Fruit fly (Drosophila melanogaster) whole organism, embryonic: Measurements from ENCODE around the gene CG42268.

Experiments
- ATbp ChIP-seq: fragments of 200-800 bp; sonication (Bioruptor generic); optimal IDR thresholded peaks from 2 replicates; lab custom pipeline; 2017; ENCODE audit warnings: missing biosample characterization, mild to moderate bottlenecking, missing genetic modification characterization, missing genetic modification reagents
- CG10209 ChIP-seq: fragments of 200-800 bp; sonication (Bioruptor generic); optimal IDR thresholded peaks from 3 replicates; lab custom pipeline; 2017; ENCODE audit warnings: missing biosample characterization, mild to moderate bottlenecking, missing genetic modification characterization, missing genetic modification reagents
- CG10267 ChIP-seq: fragments of 200-800 bp; sonication (Bioruptor generic); optimal IDR thresholded peaks from 2 replicates; lab custom pipeline; 2018; ENCODE audit warnings: missing biosample characterization, mild to moderate bottlenecking, missing genetic modification characterization, moderate library complexity
- CG10321 ChIP-seq: fragments of 200-800 bp; sonication (Bioruptor generic); IDR thresholded peaks from 2 replicates; pipeline ENCODE4 v1.3.6; 2022; ENCODE audit warnings: missing biosample characterization, missing genetic modification characterization
- CG10366 ChIP-seq: fragments of 200-800 bp; sonication (Bioruptor generic); IDR thresholded peaks from 2 replicates; pipeline ENCODE4 v1.3.6; 2022; ENCODE audit warnings: missing biosample characterization, missing genetic modification characterization
- CG12219 ChIP-seq: fragments of 200-800 bp; sonication (Bioruptor generic); optimal IDR thresholded peaks from 3 replicates; lab custom pipeline; 2018; ENCODE audit warnings: missing biosample characterization, mild to moderate bottlenecking, missing genetic modification characterization
- CG12391 ChIP-seq: fragments of 200-800 bp; sonication (Bioruptor generic); optimal IDR thresholded peaks from 3 replicates; lab custom pipeline; 2018; ENCODE audit warnings: missing biosample characterization, mild to moderate bottlenecking, missing genetic modification characterization, moderate library complexity
- CG14667 ChIP-seq: fragments of 200-800 bp; sonication (Bioruptor generic); IDR thresholded peaks from 2 replicates; pipeline ENCODE4 v1.3.6; 2022; ENCODE audit warnings: missing biosample characterization, missing genetic modification characterization
- CG14965 ChIP-seq: fragments of 200-800 bp; sonication (Bioruptor generic); optimal IDR thresholded peaks from 2 replicates; lab custom pipeline; 2016; ENCODE audit warnings: missing biosample characterization, missing genetic modification characterization, borderline replicate concordance
- CG15073 ChIP-seq: fragments of 200-800 bp; sonication (Bioruptor generic); optimal IDR thresholded peaks from 2 replicates; lab custom pipeline; 2016; ENCODE audit warnings: missing biosample characterization, missing genetic modification characterization
- CG17359 ChIP-seq: fragments of 200-800 bp; sonication (Bioruptor generic); optimal IDR thresholded peaks from 3 replicates; lab custom pipeline; 2018; ENCODE audit warnings: missing biosample characterization, mild to moderate bottlenecking, missing genetic modification characterization, moderate library complexity
- CG17568 ChIP-seq: fragments of 200-800 bp; sonication (Bioruptor generic); optimal IDR thresholded peaks from 2 replicates; lab custom pipeline; 2018; ENCODE audit warnings: missing biosample characterization, mild to moderate bottlenecking, missing genetic modification characterization, moderate library complexity
- CG17612 ChIP-seq: fragments of 200-800 bp; sonication (Bioruptor generic); IDR thresholded peaks from 2 replicates; pipeline ENCODE4 v1.3.6; 2022; ENCODE audit warnings: missing biosample characterization, missing genetic modification characterization
- CG18262 ChIP-seq: fragments of 200-800 bp; optimal IDR thresholded peaks from 3 replicates; lab custom pipeline; 2019; ENCODE audit warnings: missing biosample characterization, mild to moderate bottlenecking, missing genetic modification characterization, moderate library complexity
- CG2116 ChIP-seq: fragments of 200-800 bp; sonication (Bioruptor generic); optimal IDR thresholded peaks from 3 replicates; lab custom pipeline; 2018; ENCODE audit warnings: missing biosample characterization, mild to moderate bottlenecking, missing genetic modification characterization
- CG2199 ChIP-seq: fragments of 200-800 bp; sonication (Bioruptor generic); IDR thresholded peaks from 3 replicates; pipeline ENCODE4 v1.3.6; 2022; ENCODE audit warnings: missing biosample characterization, missing genetic modification characterization
- CG2678 ChIP-seq: fragments of 200-800 bp; sonication (Bioruptor generic); optimal IDR thresholded peaks from 3 replicates; lab custom pipeline; 2019; ENCODE audit warnings: missing biosample characterization, mild to moderate bottlenecking, missing genetic modification characterization, moderate library complexity
- CG30403 ChIP-seq: fragments of 200-800 bp; sonication (Bioruptor generic); optimal IDR thresholded peaks from 3 replicates; lab custom pipeline; 2016; ENCODE audit warnings: missing biosample characterization, missing genetic modification characterization
- CG3281 ChIP-seq: fragments of 200-800 bp; sonication (Bioruptor generic); optimal IDR thresholded peaks from 3 replicates; lab custom pipeline; 2017; ENCODE audit warnings: missing biosample characterization, mild to moderate bottlenecking, missing genetic modification characterization
- CG4328 ChIP-seq: fragments of 200-800 bp; sonication (Bioruptor generic); optimal IDR thresholded peaks from 3 replicates; lab custom pipeline; 2017; ENCODE audit warnings: missing biosample characterization, missing genetic modification reagents, missing genetic modification characterization
- CG43689 ChIP-seq: fragments of 200-800 bp; sonication (Bioruptor generic); IDR thresholded peaks from 2 replicates; pipeline ENCODE4 v1.3.6; 2022; ENCODE audit warnings: missing biosample characterization, missing genetic modification characterization
- CG4820 ChIP-seq: fragments of 200-800 bp; sonication (Bioruptor generic); optimal IDR thresholded peaks from 3 replicates; lab custom pipeline; 2016; ENCODE audit warnings: missing biosample characterization, missing genetic modification characterization
- CG5953 ChIP-seq: fragments of 200-800 bp; sonication (Bioruptor generic); IDR thresholded peaks from 2 replicates; pipeline ENCODE4 v1.3.6; 2022; ENCODE audit warnings: missing biosample characterization, missing genetic modification characterization
- CkIIα-i1 ChIP-seq: fragments of 200-800 bp; sonication (Bioruptor generic); IDR thresholded peaks from 2 replicates; pipeline ENCODE4 v1.3.6; 2022; ENCODE audit warnings: missing biosample characterization, missing genetic modification characterization
- Fer1 ChIP-seq: fragments of 200-800 bp; sonication (Bioruptor generic); optimal IDR thresholded peaks from 2 replicates; lab custom pipeline; 2017; ENCODE audit warnings: missing biosample characterization, mild to moderate bottlenecking, missing genetic modification characterization
- Hr78 ChIP-seq, 2 experiments: fragments of 200-800 bp in 1 of 2; fragments of >200 bp in 1 of 2; sonication (Bioruptor generic) in 1 of 2; optimal IDR thresholded peaks; 2 replicates each; lab custom pipeline; 2017 to 2019; ENCODE audit warnings: missing biosample characterization in 2 of 2, missing genetic modification characterization in 2 of 2, mild to moderate bottlenecking in 1 of 2, moderate library complexity in 1 of 2
- MESR4 ChIP-seq: fragments of 200-800 bp; sonication (Bioruptor generic); optimal IDR thresholded peaks from 2 replicates; lab custom pipeline; 2018; ENCODE audit warnings: missing biosample characterization, mild to moderate bottlenecking, missing genetic modification characterization, moderate library complexity
- Ptx1 ChIP-seq: fragments of 200-800 bp; sonication (Bioruptor generic); IDR thresholded peaks from 2 replicates; pipeline ENCODE4 v1.3.6; 2022; ENCODE audit warnings: missing biosample characterization, missing genetic modification characterization
- Ravus ChIP-seq: fragments of 200-800 bp; sonication (Bioruptor generic); IDR thresholded peaks from 2 replicates; pipeline ENCODE4 v1.3.6; 2022; ENCODE audit warnings: missing biosample characterization, missing genetic modification characterization
- Six4 ChIP-seq: fragments of 200-800 bp; sonication (Bioruptor generic); optimal IDR thresholded peaks from 2 replicates; lab custom pipeline; 2016; ENCODE audit warnings: missing biosample characterization, missing genetic modification characterization
- Sry-β ChIP-seq: fragments of 200-800 bp; sonication (Bioruptor generic); optimal IDR thresholded peaks from 2 replicates; lab custom pipeline; 2018; ENCODE audit warnings: missing biosample characterization, mild to moderate bottlenecking, missing genetic modification characterization, moderate library complexity
- Taf1 ChIP-seq: fragments of 200-800 bp; sonication (Bioruptor generic); IDR thresholded peaks from 2 replicates; pipeline ENCODE4 v1.3.6; 2022; ENCODE audit warnings: missing biosample characterization, missing genetic modification characterization
- ase ChIP-seq: fragments of 200-800 bp; sonication (Bioruptor generic); IDR thresholded peaks from 3 replicates; pipeline ENCODE4 v1.3.6; 2022; ENCODE audit warnings: missing biosample characterization, missing genetic modification characterization
- az2 ChIP-seq: fragments of 200-800 bp; sonication (Bioruptor generic); optimal IDR thresholded peaks from 3 replicates; lab custom pipeline; 2016; ENCODE audit warnings: missing biosample characterization, missing genetic modification characterization
- bab2 ChIP-seq: fragments of 200-800 bp; sonication (Bioruptor generic); optimal IDR thresholded peaks from 2 replicates; lab custom pipeline; 2016; ENCODE audit warnings: missing biosample characterization, missing genetic modification characterization
- corto ChIP-seq: fragments of 200-800 bp; sonication (Bioruptor generic); optimal IDR thresholded peaks from 2 replicates; lab custom pipeline; 2016; ENCODE audit warnings: missing biosample characterization, mild to moderate bottlenecking, missing genetic modification characterization, moderate library complexity
- dysf ChIP-seq: fragments of 200-800 bp; sonication (Bioruptor generic); IDR thresholded peaks from 3 replicates; pipeline ENCODE4 v1.3.6; 2022; ENCODE audit warnings: missing biosample characterization, missing genetic modification characterization
- fd3F ChIP-seq: fragments of 200-800 bp; sonication (Bioruptor generic); optimal IDR thresholded peaks from 2 replicates; lab custom pipeline; 2018; ENCODE audit warnings: missing biosample characterization, mild to moderate bottlenecking, missing genetic modification characterization, moderate library complexity
- fd64A ChIP-seq: fragments of 200-800 bp; sonication (Bioruptor generic); optimal IDR thresholded peaks from 3 replicates; lab custom pipeline; 2018; ENCODE audit warnings: missing biosample characterization, mild to moderate bottlenecking, missing genetic modification characterization
- fu2 ChIP-seq: fragments of 200-800 bp; sonication (Bioruptor generic); optimal IDR thresholded peaks from 2 replicates; lab custom pipeline; 2016; ENCODE audit warnings: missing biosample characterization, missing genetic modification characterization
- gcm2 ChIP-seq: fragments of 200-800 bp; sonication (Bioruptor generic); optimal IDR thresholded peaks from 2 replicates; lab custom pipeline; 2016; ENCODE audit warnings: missing biosample characterization, missing genetic modification characterization
- gt ChIP-seq: fragments of 200-800 bp; sonication (Bioruptor generic); IDR thresholded peaks from 2 replicates; pipeline ENCODE4 v1.3.6; 2022; ENCODE audit warnings: missing biosample characterization, missing genetic modification characterization
- hb ChIP-seq: fragments of 200-800 bp; sonication (Bioruptor generic); IDR thresholded peaks from 3 replicates; pipeline ENCODE4 v1.3.6; 2022; ENCODE audit warnings: missing biosample characterization, missing genetic modification characterization; ENCODE audit not compliant: partially characterized antibody
- kah ChIP-seq: fragments of 200-800 bp; sonication (Bioruptor generic); optimal IDR thresholded peaks from 2 replicates; lab custom pipeline; 2018; ENCODE audit warnings: missing biosample characterization, mild to moderate bottlenecking, missing genetic modification characterization
- maf-S ChIP-seq: fragments of 200-800 bp; sonication (Bioruptor generic); optimal IDR thresholded peaks from 2 replicates; lab custom pipeline; 2016; ENCODE audit warnings: missing biosample characterization, missing genetic modification characterization
- mam ChIP-seq: fragments of 200-800 bp; sonication (Bioruptor generic); optimal IDR thresholded peaks from 3 replicates; lab custom pipeline; 2016; ENCODE audit warnings: missing biosample characterization, missing genetic modification characterization
- mld ChIP-seq: fragments of 200-800 bp; sonication (Bioruptor generic); IDR thresholded peaks from 3 replicates; pipeline ENCODE4 v1.3.6; 2022; ENCODE audit warnings: missing biosample characterization, missing genetic modification characterization; ENCODE audit not compliant: partially characterized antibody
- org-1 ChIP-seq: fragments of 200-800 bp; sonication (Bioruptor generic); optimal IDR thresholded peaks from 2 replicates; lab custom pipeline; 2017; ENCODE audit warnings: missing biosample characterization, missing genetic modification characterization
- peb ChIP-seq: fragments of 200-800 bp; sonication (Bioruptor generic); IDR thresholded peaks from 2 replicates; pipeline ENCODE4 v1.3.6; 2022; ENCODE audit warnings: missing biosample characterization, missing genetic modification characterization
- phol ChIP-seq: fragments of 200-800 bp; sonication (Bioruptor generic); optimal IDR thresholded peaks from 3 replicates; lab custom pipeline; 2018; ENCODE audit warnings: missing biosample characterization, mild to moderate bottlenecking, missing genetic modification characterization, moderate library complexity
- sens-2 ChIP-seq: fragments of 200-800 bp; sonication (Bioruptor generic); IDR thresholded peaks from 2 replicates; pipeline ENCODE4 v1.3.6; 2022; ENCODE audit warnings: missing biosample characterization, missing genetic modification characterization
- sob ChIP-seq: fragments of 200-800 bp; sonication (Bioruptor generic); IDR thresholded peaks from 2 replicates; pipeline ENCODE4 v1.3.6; 2022; ENCODE audit warnings: missing biosample characterization, missing genetic modification characterization

Gene CG42268

dm6 chr3L:9695647-9696046 is 64.5 kb downstream of the CG42268 start (continued):
- TF ChIP-seq CG4328 (GFP tag; lab: Kevin White, UChicago): no peak
- TF ChIP-seq az2: peak; percentile 4
- TF ChIP-seq Ptx1 (GFP tag; lab: Robert Waterston, UW): peak; percentile 47; the same call in 1 of the 2 replicates
- no peak for TF ChIP-seq corto
- no peak for TF ChIP-seq peb (GFP tag; lab: Robert Waterston, UW)
- TF ChIP-seq CkIIα-i1 (GFP tag; lab: Robert Waterston, UW): no peak
- TF ChIP-seq dysf (GFP tag; lab: Robert Waterston, UW): peak; percentile 47; the same call in 1 of the 3 replicates
- no peak for TF ChIP-seq CG14965 (GFP tag; lab: Kevin White, UChicago)
- TF ChIP-seq CG14667 (GFP tag; lab: Robert Waterston, UW): no peak
- no peak for TF ChIP-seq kah
- TF ChIP-seq sob (GFP tag; lab: Robert Waterston, UW): no peak
- no peak for TF ChIP-seq CG4820 (GFP tag; lab: Kevin White, UChicago)
- peak; percentile 11 for TF ChIP-seq bab2 (GFP tag; lab: Kevin White, UChicago)
- peak; percentile 19 for TF ChIP-seq CG3281
- no peak for TF ChIP-seq CG15073 (GFP tag; lab: Kevin White, UChicago)
- TF ChIP-seq CG17568 (GFP tag; lab: Kevin White, UChicago): no peak
- no peak for TF ChIP-seq CG17612 (GFP tag; lab: Robert Waterston, UW)
- TF ChIP-seq CG5953 (GFP tag; lab: Robert Waterston, UW): no peak
- peak; percentile 61 for TF ChIP-seq CG10209
- TF ChIP-seq org-1: peak; percentile 20
- no peak for TF ChIP-seq Fer1 (GFP tag; lab: Kevin White, UChicago)
- TF ChIP-seq CG10267 (tag; lab: Kevin White, UChicago): peak; percentile 13
- no peak for TF ChIP-seq mam (GFP tag; lab: Kevin White, UChicago)
- TF ChIP-seq maf-S: no peak
- TF ChIP-seq CG17359 (tag; lab: Kevin White, UChicago): peak; percentile 47
- no peak for TF ChIP-seq CG10321 (GFP tag; lab: Robert Waterston, UW)
- TF ChIP-seq CG43689 (GFP tag; lab: Robert Waterston, UW): no peak
- peak; percentile 41 for TF ChIP-seq phol (tag; lab: Kevin White, UChicago)
- peak; percentile 63 for TF ChIP-seq CG18262
- TF ChIP-seq CG2678 (tag; lab: Kevin White, UChicago): peak; percentile 74
- no peak for TF ChIP-seq Hr78 (GFP tag; optimal IDR thresholded peaks at IDR 0.05; lab: Kevin White, UChicago)
- TF ChIP-seq CG10366 (GFP tag; lab: Robert Waterston, UW): peak; percentile 15; the same call in 1 of the 2 replicates
- TF ChIP-seq gt: no peak
- no peak for TF ChIP-seq sens-2 (GFP tag; lab: Robert Waterston, UW)
- no peak for TF ChIP-seq ase
- no peak for TF ChIP-seq fd64A (GFP tag; lab: Kevin White, UChicago)
- no peak for TF ChIP-seq hb (GFP tag; lab: Robert Waterston, UW)
- TF ChIP-seq CG12219 (GFP tag; lab: Kevin White, UChicago): no peak
- peak; percentile 14 for TF ChIP-seq fd3F (GFP tag; lab: Kevin White, UChicago)
- no peak for TF ChIP-seq mld (GFP tag; lab: Robert Waterston, UW)
- no peak for TF ChIP-seq CG2199 (GFP tag; lab: Robert Waterston, UW)
- no peak for TF ChIP-seq gcm2
- TF ChIP-seq CG12391 (tag; lab: Kevin White, UChicago): peak; percentile 54
- TF ChIP-seq Taf1 (GFP tag; lab: Robert Waterston, UW): no peak
- no peak for TF ChIP-seq fu2
- TF ChIP-seq ATbp (GFP tag; lab: Kevin White, UChicago): peak; percentile 28
- TF ChIP-seq Six4 (GFP tag; lab: Kevin White, UChicago): no peak
- TF ChIP-seq CG30403: peak; percentile 49
- TF ChIP-seq Sry-β: no peak
- no peak for TF ChIP-seq CG2116 (GFP tag; lab: Kevin White, UChicago)
- TF ChIP-seq Ravus: no peak
- no peak for TF ChIP-seq MESR4
